Worm (Caenorhabditis elegans) whole organism, L2 larva: ENCODE measurements around the gene irld-38.

Experiments used
- R02D3.7 ChIP-seq: fragments of 150-350 bp; optimal IDR thresholded peaks from 2 replicates; lab custom pipeline; 2014; ENCODE audit warnings: missing biosample characterization, missing genetic modification characterization
- Y55F3AM.14 ChIP-seq: fragments of 200-800 bp; sonication (Bioruptor generic); optimal IDR thresholded peaks from 2 replicates; lab custom pipeline; 2018; ENCODE audit warnings: mild to moderate bottlenecking, missing genetic modification characterization, missing compliant biosample characterization
- aly-2 ChIP-seq: fragments of 150-350 bp; optimal IDR thresholded peaks from 2 replicates; lab custom pipeline; 2014; ENCODE audit warnings: missing biosample characterization, missing genetic modification characterization
- ama-1 ChIP-seq: fragments of 150-350 bp; optimal IDR thresholded peaks from 2 replicates; lab custom pipeline; 2018; ENCODE audit warnings: inconsistent platforms
- blmp-1 ChIP-seq: sonication (generic microtip); optimal IDR thresholded peaks from 2 replicates; lab custom pipeline; 2017; ENCODE audit warnings: missing genetic modification characterization, mild to moderate bottlenecking, missing compliant biosample characterization, antibody characterized with exemption, moderate library complexity; ENCODE audit not compliant: insufficient read depth
- ceh-16 ChIP-seq: fragments of 150-350 bp; optimal IDR thresholded peaks from 2 replicates; lab custom pipeline; 2014; ENCODE audit warnings: missing biosample characterization, missing genetic modification characterization
- ceh-82 ChIP-seq: fragments of 150-350 bp; optimal IDR thresholded peaks from 2 replicates; lab custom pipeline; 2014; ENCODE audit warnings: missing biosample characterization, missing genetic modification characterization
- crh-2 ChIP-seq: sonication (generic microtip); optimal IDR thresholded peaks from 2 replicates; lab custom pipeline; 2017; ENCODE audit warnings: missing biosample characterization, missing genetic modification characterization
- dmd-4 ChIP-seq: sonication (generic microtip); optimal IDR thresholded peaks from 2 replicates; lab custom pipeline; 2017; ENCODE audit warnings: missing biosample characterization, missing genetic modification characterization
- elt-1 ChIP-seq: fragments of 150-350 bp; optimal IDR thresholded peaks from 2 replicates; lab custom pipeline; 2014; ENCODE audit warnings: missing biosample characterization, missing genetic modification characterization
- elt-3 ChIP-seq: sonication (generic microtip); optimal IDR thresholded peaks from 2 replicates; lab custom pipeline; 2017; ENCODE audit warnings: missing biosample characterization, missing genetic modification characterization
- fos-1 ChIP-seq: fragments of 150-350 bp; optimal IDR thresholded peaks from 2 replicates; lab custom pipeline; 2014; ENCODE audit warnings: missing biosample characterization, missing genetic modification characterization
- lin-13 ChIP-seq: fragments of 150-350 bp; optimal IDR thresholded peaks from 2 replicates; lab custom pipeline; 2014; ENCODE audit warnings: missing biosample characterization, missing genetic modification reagents, missing genetic modification characterization
- mdl-1 ChIP-seq, 2 experiments: fragments of 150-350 bp in 1 of 2; sonication (generic microtip) in 1 of 2; optimal IDR thresholded peaks; 2 replicates each; lab custom pipeline; 2017; ENCODE audit warnings: missing biosample characterization in 2 of 2, missing genetic modification characterization in 2 of 2
- nhr-10 ChIP-seq: sonication (generic microtip); optimal IDR thresholded peaks from 2 replicates; lab custom pipeline; 2017; ENCODE audit warnings: missing biosample characterization, missing genetic modification characterization
- nhr-11 ChIP-seq: fragments of 150-350 bp; optimal IDR thresholded peaks from 2 replicates; lab custom pipeline; 2014; ENCODE audit warnings: missing biosample characterization, missing genetic modification characterization
- nhr-12 ChIP-seq: fragments of 150-350 bp; optimal IDR thresholded peaks from 2 replicates; lab custom pipeline; 2014; ENCODE audit warnings: missing biosample characterization, missing genetic modification characterization
- nhr-129 ChIP-seq: fragments of 150-350 bp; optimal IDR thresholded peaks from 2 replicates; lab custom pipeline; 2014; ENCODE audit warnings: missing biosample characterization, missing genetic modification characterization
- nhr-21 ChIP-seq: fragments of 150-350 bp; optimal IDR thresholded peaks from 2 replicates; lab custom pipeline; 2014; ENCODE audit warnings: missing biosample characterization, missing genetic modification characterization
- nhr-23 ChIP-seq: fragments of 150-350 bp; optimal IDR thresholded peaks from 2 replicates; lab custom pipeline; 2014; ENCODE audit warnings: missing biosample characterization, missing genetic modification reagents, missing genetic modification characterization
- nhr-237 ChIP-seq: fragments of 150-350 bp; optimal IDR thresholded peaks from 2 replicates; lab custom pipeline; 2014; ENCODE audit warnings: missing biosample characterization, missing genetic modification characterization
- nhr-25 ChIP-seq: fragments of 150-350 bp; sonication (generic microtip); optimal IDR thresholded peaks from 3 replicates; lab custom pipeline; 2014; ENCODE audit warnings: missing biosample characterization, missing genetic modification characterization
- nhr-6 ChIP-seq: fragments of 150-350 bp; optimal IDR thresholded peaks from 2 replicates; lab custom pipeline; 2014; ENCODE audit warnings: missing biosample characterization, missing genetic modification characterization
- nhr-77 ChIP-seq: fragments of 150-350 bp; optimal IDR thresholded peaks from 2 replicates; lab custom pipeline; 2014; ENCODE audit warnings: missing biosample characterization, missing genetic modification characterization
- peb-1 ChIP-seq: fragments of 150-350 bp; optimal IDR thresholded peaks from 2 replicates; lab custom pipeline; 2014; ENCODE audit warnings: missing biosample characterization, missing genetic modification characterization
- sem-4 ChIP-seq: fragments of 150-350 bp; optimal IDR thresholded peaks from 2 replicates; lab custom pipeline; 2014; ENCODE audit warnings: missing biosample characterization, missing genetic modification reagents, missing genetic modification characterization
- skn-1 ChIP-seq: sonication (generic microtip); optimal IDR thresholded peaks from 2 replicates; lab custom pipeline; 2017; ENCODE audit warnings: missing biosample characterization, missing genetic modification characterization
- sma-3 ChIP-seq: sonication (generic microtip); optimal IDR thresholded peaks from 2 replicates; lab custom pipeline; 2016; ENCODE audit warnings: missing genetic modification reagents, missing genetic modification characterization, missing compliant biosample characterization
- sma-9 ChIP-seq, 2 experiments: fragments of 150-350 bp in 1 of 2; sonication (generic microtip) in 1 of 2; optimal IDR thresholded peaks; 2 replicates each; lab custom pipeline; 2014 to 2016; ENCODE audit warnings: missing genetic modification characterization in 2 of 2, mild to moderate bottlenecking in 1 of 2, missing biosample characterization in 1 of 2, missing compliant biosample characterization in 1 of 2, missing genetic modification reagents in 1 of 2, moderate library complexity in 1 of 2
- snpc-4 ChIP-seq: fragments of 150-350 bp; optimal IDR thresholded peaks from 2 replicates; lab custom pipeline; 2014; ENCODE audit warnings: missing biosample characterization, missing genetic modification characterization
- unc-39 ChIP-seq: fragments of 150-350 bp; optimal IDR thresholded peaks from 2 replicates; lab custom pipeline; 2014; ENCODE audit warnings: missing biosample characterization, missing genetic modification characterization
- unc-55 ChIP-seq: fragments of 150-350 bp; sonication (generic microtip); optimal IDR thresholded peaks from 3 replicates; lab custom pipeline; 2014; ENCODE audit warnings: missing biosample characterization, missing genetic modification reagents, missing genetic modification characterization
- unc-62 ChIP-seq: fragments of 150-350 bp; optimal IDR thresholded peaks from 2 replicates; lab custom pipeline; 2014; ENCODE audit warnings: missing biosample characterization, missing genetic modification reagents, missing genetic modification characterization
- zag-1 ChIP-seq: fragments of 150-350 bp; optimal IDR thresholded peaks from 2 replicates; lab custom pipeline; 2014; ENCODE audit warnings: missing biosample characterization, missing genetic modification characterization
- ztf-1 ChIP-seq: fragments of 200-800 bp; sonication (Bioruptor generic); conservative IDR thresholded peaks from 2 replicates; pipeline ENCODE4 v1.3.6; 2022; ENCODE audit warnings: missing genetic modification characterization, missing compliant biosample characterization
- ztf-11 ChIP-seq: sonication (generic microtip); optimal IDR thresholded peaks from 2 replicates; lab custom pipeline; 2017; ENCODE audit warnings: missing biosample characterization, missing genetic modification characterization
- ztf-4 ChIP-seq: fragments of 150-350 bp; optimal IDR thresholded peaks from 2 replicates; lab custom pipeline; 2014; ENCODE audit warnings: missing biosample characterization, missing genetic modification characterization

Gene irld-38

DNA sequence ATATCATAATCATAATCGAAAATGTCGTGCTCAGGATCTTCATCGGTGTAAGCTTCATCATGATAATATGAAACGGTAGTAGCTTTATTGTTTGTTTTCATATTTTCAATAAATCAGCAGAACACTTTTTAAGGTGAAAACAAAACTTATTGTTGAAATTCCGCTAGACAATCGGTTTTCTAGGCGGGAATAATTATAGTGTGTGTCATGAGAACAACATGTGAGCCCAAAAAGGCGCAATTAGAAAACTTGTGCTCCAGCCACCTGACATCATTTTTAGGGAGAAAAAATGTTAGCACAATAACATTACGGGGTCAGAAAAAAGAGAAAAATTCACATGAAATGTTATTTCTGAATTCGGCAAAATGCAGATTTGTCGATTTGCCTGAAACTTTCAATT is 2.0 kb upstream of the irld-38 start, which contains the start of gene srw-8:
TSS of gene srw-8 (minus strand) at position 101 of the 400 bp plus-strand sequence.
- TF ChIP-seq unc-62 (GFP tag; lab: Kevin White, UChicago) (no peak), unc-39 (no peak), aly-2 (no peak), sma-3 (GFP tag; lab: Kevin White, UChicago) (no peak), ztf-11 (tag; lab: Kevin White, UChicago) (no peak), nhr-6 (tag; lab: Kevin White, UChicago) (no peak), zag-1 (no peak), lin-13 (GFP tag; lab: Kevin White, UChicago) (no peak), Y55F3AM.14 (GFP tag; lab: Kevin White, UChicago) (no peak), skn-1 (tag; lab: Kevin White, UChicago) (no peak), nhr-25 (tag; lab: Kevin White, UChicago) (no peak), nhr-11 (no peak), elt-3 (tag; lab: Kevin White, UChicago) (no peak), unc-55 (no peak), nhr-10 (tag; lab: Kevin White, UChicago) (no peak), crh-2 (tag; lab: Kevin White, UChicago) (no peak), ztf-4 (tag; lab: Kevin White, UChicago) (no peak)

DNA sequence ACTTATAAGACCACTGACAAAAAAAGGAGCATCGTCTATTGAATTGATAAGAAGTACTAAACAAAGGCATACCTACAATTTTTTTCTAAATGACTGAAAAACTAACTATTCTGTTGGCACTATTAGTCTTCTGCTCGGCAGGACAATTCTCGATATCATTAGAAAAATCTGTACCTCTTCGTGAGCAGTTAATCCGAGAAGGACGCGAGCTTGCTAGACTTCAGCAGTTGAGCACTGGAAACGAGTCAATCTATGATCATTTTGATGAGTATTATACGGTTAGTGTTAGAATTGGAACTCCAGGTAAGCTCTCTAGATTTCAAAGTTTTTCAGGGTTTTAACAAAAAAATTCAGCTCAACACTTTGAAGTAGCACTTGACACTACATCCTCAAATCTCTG is 4.0 kb downstream of the irld-38 start, which contains the start of gene asp-7:
TSS of gene asp-7 (plus strand) at position 81 of the 400 bp plus-strand sequence.
- TF ChIP-seq ztf-1 (GFP tag; lab: Robert Waterston, UW) (no peak), nhr-10 (tag; lab: Kevin White, UChicago) (no peak)

DNA sequence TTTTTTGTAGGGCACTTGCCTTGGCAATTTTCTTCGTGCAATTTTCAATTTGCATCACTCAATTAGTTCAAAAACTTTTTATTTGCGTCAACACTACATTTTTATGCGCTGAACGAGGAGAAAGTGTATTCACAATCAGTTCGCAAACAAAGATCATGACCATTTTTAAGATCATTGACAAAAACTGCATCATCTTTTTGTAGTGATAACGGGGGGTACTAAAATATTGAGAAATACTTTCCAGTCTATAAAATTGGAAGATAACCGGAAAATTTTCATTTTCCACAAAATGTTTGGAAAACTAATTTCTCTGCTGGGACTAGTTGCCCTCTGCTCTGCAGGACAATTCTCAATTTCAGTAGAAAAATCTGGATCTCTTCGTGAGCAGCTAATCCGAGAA is 8.0 kb downstream of the irld-38 start, which contains the start of gene asp-8:
TSS of gene asp-8 (plus strand) at position 276 of the 400 bp plus-strand sequence.
- TF ChIP-seq ztf-1 (GFP tag; lab: Robert Waterston, UW) (no peak), sma-9 (GFP tag; optimal IDR thresholded peaks at IDR 0.05; lab: Kevin White, UChicago) (peak; percentile 45), sma-9 (tag; optimal IDR thresholded peaks at IDR 0.05; lab: Kevin White, UChicago) (no peak), crh-2 (tag; lab: Kevin White, UChicago) (no peak), blmp-1 (no peak), nhr-23 (tag; lab: Kevin White, UChicago) (no peak), ztf-11 (tag; lab: Kevin White, UChicago) (no peak), snpc-4 (no peak), ceh-82 (no peak), fos-1 (tag; lab: Kevin White, UChicago) (peak; percentile 28), nhr-237 (tag; lab: Kevin White, UChicago) (no peak), nhr-12 (no peak)

DNA sequence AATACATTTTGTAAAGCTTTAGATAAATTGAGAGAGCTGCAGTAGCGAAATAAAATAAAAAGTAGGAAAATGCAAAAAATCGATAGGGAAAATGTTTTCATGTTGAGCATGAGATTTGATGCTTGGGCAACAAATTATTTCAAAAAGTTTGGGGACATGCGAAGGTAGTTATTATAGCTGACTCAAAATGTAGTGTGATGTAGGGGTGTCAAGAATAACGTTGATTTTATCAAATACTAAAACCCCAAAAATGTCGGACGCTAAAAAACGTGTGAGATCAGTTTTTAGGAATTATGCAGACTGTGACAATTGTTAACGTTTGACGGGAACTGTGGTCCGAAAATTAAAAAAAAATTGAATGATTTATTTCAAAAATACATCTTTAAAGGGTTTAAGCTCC is 10.9 kb downstream of the irld-38 start, which contains the start of gene irld-12:
TSS of gene irld-12 (minus strand) at position 101 of the 400 bp plus-strand sequence.
- no peak for TF ChIP-seq ama-1 (lab: Kevin White, UChicago)

DNA sequence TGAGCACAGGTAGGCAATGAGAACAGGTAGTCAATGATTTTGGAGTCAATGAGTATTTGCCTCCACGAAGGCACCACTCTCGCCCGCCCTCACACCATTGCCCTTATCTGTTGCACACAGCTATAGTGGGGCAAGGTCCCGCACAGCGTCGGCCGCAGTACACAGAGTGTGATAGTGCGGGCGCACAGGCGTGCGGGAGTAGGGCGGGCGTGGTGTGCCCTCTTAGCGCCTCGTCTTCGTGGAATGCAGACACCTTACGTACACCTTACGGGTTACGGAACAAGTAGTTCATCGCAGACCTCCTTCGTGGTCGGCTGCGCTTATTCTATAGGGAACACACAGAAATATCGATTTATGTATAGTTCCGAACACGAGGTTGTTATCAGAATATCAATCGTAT is 14.3 kb downstream of the irld-38 start:
- TF ChIP-seq elt-3 (tag; lab: Kevin White, UChicago) (no peak), sem-4 (no peak), blmp-1 (no peak), ceh-16 (tag; lab: Kevin White, UChicago) (no peak), nhr-11 (no peak), nhr-237 (tag; lab: Kevin White, UChicago) (no peak), Y55F3AM.14 (GFP tag; lab: Kevin White, UChicago) (no peak), snpc-4 (no peak), mdl-1 (tag; optimal IDR thresholded peaks at IDR 0.05; lab: Kevin White, UChicago) (no peak), R02D3.7 (no peak), aly-2 (no peak), skn-1 (tag; lab: Kevin White, UChicago) (no peak), ztf-4 (tag; lab: Kevin White, UChicago) (no peak), nhr-129 (tag; lab: Kevin White, UChicago) (no peak)

DNA sequence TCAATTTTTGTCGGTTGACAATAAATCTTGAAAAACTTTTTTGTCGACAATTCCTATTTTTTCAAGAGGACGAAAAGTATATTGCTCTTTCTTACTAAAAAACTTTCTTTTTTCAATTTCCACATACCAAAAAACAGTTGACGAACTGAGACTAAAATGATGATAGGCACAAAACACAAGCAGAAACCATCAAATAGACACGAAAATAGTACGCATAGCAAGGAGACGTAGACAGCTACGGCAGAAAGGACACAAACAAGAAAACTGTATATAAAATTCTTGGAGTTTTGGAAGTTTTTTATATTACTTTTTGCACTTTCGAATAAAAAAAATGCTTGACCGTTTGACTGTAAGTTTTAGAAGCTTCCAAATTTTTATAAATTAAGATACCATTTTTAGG is 18.1 kb downstream of the irld-38 start, which contains the start of gene K12D9.1:
TSS of gene K12D9.1 (plus strand) at position 301 of the 400 bp plus-strand sequence.
- TF ChIP-seq nhr-237 (tag; lab: Kevin White, UChicago) (no peak), R02D3.7 (no peak), elt-1 (tag; lab: Kevin White, UChicago) (no peak), ztf-4 (tag; lab: Kevin White, UChicago) (no peak), ceh-82 (no peak), dmd-4 (tag; lab: Kevin White, UChicago) (no peak), sma-9 (GFP tag; optimal IDR thresholded peaks at IDR 0.05; lab: Kevin White, UChicago) (no peak), sma-9 (tag; optimal IDR thresholded peaks at IDR 0.05; lab: Kevin White, UChicago) (no peak), aly-2 (no peak), nhr-23 (tag; lab: Kevin White, UChicago) (no peak), nhr-77 (no peak), peb-1 (tag; lab: Kevin White, UChicago) (no peak), nhr-21 (no peak)
